Fruit fly (Drosophila melanogaster): ENCODE data around the gene CG15449.

CG15449 gene

DNA sequence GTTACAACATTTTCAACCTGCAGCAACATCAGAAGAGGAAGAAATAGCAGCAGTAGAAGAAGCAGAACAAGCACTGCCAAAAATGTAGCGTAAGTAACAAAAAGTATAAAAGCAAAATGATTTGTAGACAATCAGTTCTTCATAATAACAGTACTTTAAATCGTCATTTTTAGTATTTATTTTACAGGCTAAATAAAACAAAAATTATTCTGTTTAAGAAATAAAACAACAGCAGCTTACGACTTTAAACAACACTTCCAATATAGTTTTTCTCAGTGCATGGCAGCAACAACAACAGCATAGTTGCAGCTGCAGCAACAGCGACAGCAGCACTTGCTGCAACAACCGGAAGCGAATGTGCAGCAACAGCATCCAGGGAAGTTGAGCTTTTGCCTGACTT lies 29.9 kb downstream of the CG15449 start (continued):
- TF ChIP-seq CG6163 (GFP tag; IDR thresholded peaks at IDR 0.05) (0 out of 3 replicates have a peak, but pooled peaks have one; percentile 27), Hr4 (GFP tag; optimal IDR thresholded peaks at IDR 0.05) (peak; percentile 37), OdsH (GFP tag; optimal IDR thresholded peaks at IDR 0.05) (peak; percentile 18), CG8119 (GFP tag; IDR thresholded peaks at IDR 0.05) (peak; percentile 38; the same call in 1 of the 3 replicates), CG8632 (GFP tag; optimal IDR thresholded peaks at IDR 0.05) (no peak), salr (GFP tag; optimal IDR thresholded peaks at IDR 0.05) (no peak), Sox14 (GFP tag; optimal IDR thresholded peaks at IDR 0.05) (no peak), Lpt (GFP tag; optimal IDR thresholded peaks at IDR 0.05) (no peak), CG11902 (GFP tag; optimal IDR thresholded peaks at IDR 0.05) (no peak), Hr39 (GFP tag; optimal IDR thresholded peaks at IDR 0.05) (no peak), CG1621 (tag; optimal IDR thresholded peaks at IDR 0.05) (no peak), topi (GFP tag; optimal IDR thresholded peaks at IDR 0.05) (no peak), CG6808 (GFP tag; optimal IDR thresholded peaks at IDR 0.05) (no peak), fkh (GFP tag; optimal IDR thresholded peaks at IDR 0.05) (no peak), Eip93F (GFP tag; optimal IDR thresholded peaks at IDR 0.05) (no peak), eg (GFP tag; IDR thresholded peaks at IDR 0.05) (no peak), CG10669 (GFP tag; optimal IDR thresholded peaks at IDR 0.05) (peak; percentile 49), Gug (GFP tag; IDR thresholded peaks at IDR 0.05) (no peak)
